Fruit fly (Drosophila melanogaster) whole organism, pupa: ENCODE data around the gene CG15047.

ENCODE experiments used
- CG10348 ChIP-seq: fragments of 200-800 bp; sonication (Bioruptor generic); IDR thresholded peaks from 2 replicates; pipeline ENCODE4 v1.3.6; 2022; ENCODE audit warnings: missing biosample characterization, missing genetic modification characterization
- CG12605 ChIP-seq: fragments of 200-800 bp; sonication (Bioruptor generic); IDR thresholded peaks from 2 replicates; pipeline ENCODE4 v1.3.6; 2022; ENCODE audit warnings: missing biosample characterization, missing genetic modification characterization
- CG13204 ChIP-seq: fragments of 200-800 bp; sonication (Bioruptor generic); optimal IDR thresholded peaks from 2 replicates; lab custom pipeline; 2018; ENCODE audit warnings: missing biosample characterization, mild to moderate bottlenecking, missing genetic modification characterization, moderate library complexity
- CG14655 ChIP-seq: fragments of 200-800 bp; sonication (Bioruptor generic); optimal IDR thresholded peaks from 3 replicates; lab custom pipeline; 2017; ENCODE audit warnings: mild to moderate bottlenecking, missing biosample characterization, missing genetic modification reagents, missing genetic modification characterization
- CG15710 ChIP-seq: fragments of 200-800 bp; sonication (Bioruptor generic); optimal IDR thresholded peaks from 2 replicates; lab custom pipeline; 2018; ENCODE audit warnings: missing biosample characterization, mild to moderate bottlenecking, missing genetic modification characterization, moderate library complexity
- CG17806 ChIP-seq: fragments of 200-800 bp; sonication (Bioruptor generic); optimal IDR thresholded peaks from 2 replicates; lab custom pipeline; 2018; ENCODE audit warnings: missing biosample characterization, mild to moderate bottlenecking, missing genetic modification characterization, moderate library complexity
- CG32121 ChIP-seq: fragments of 200-800 bp; sonication (Bioruptor generic); IDR thresholded peaks from 2 replicates; pipeline ENCODE4 v1.3.6; 2022; ENCODE audit warnings: missing biosample characterization, missing genetic modification characterization
- CG34367 ChIP-seq: fragments of 200-800 bp; sonication (Bioruptor generic); optimal IDR thresholded peaks from 2 replicates; lab custom pipeline; 2018; ENCODE audit warnings: missing biosample characterization, mild to moderate bottlenecking, missing genetic modification characterization
- CG4496 ChIP-seq: fragments of 200-800 bp; sonication (Bioruptor generic); IDR thresholded peaks from 3 replicates; pipeline ENCODE4 v1.3.6; 2022; ENCODE audit warnings: missing biosample characterization, missing genetic modification characterization
- CG8159 ChIP-seq: fragments of 200-800 bp; sonication (Bioruptor generic); optimal IDR thresholded peaks from 3 replicates; lab custom pipeline; 2018; ENCODE audit warnings: missing biosample characterization, mild to moderate bottlenecking, missing genetic modification characterization, moderate library complexity
- CG8301 ChIP-seq: fragments of 200-800 bp; sonication (Bioruptor generic); optimal IDR thresholded peaks from 2 replicates; lab custom pipeline; 2018; ENCODE audit warnings: missing biosample characterization, mild to moderate bottlenecking, missing genetic modification characterization
- CG9948 ChIP-seq: fragments of 200-800 bp; sonication (Bioruptor generic); optimal IDR thresholded peaks from 2 replicates; lab custom pipeline; 2018; ENCODE audit warnings: missing biosample characterization, mild to moderate bottlenecking, missing genetic modification characterization, moderate library complexity
- D1 ChIP-seq: fragments of 200-800 bp; sonication (Bioruptor generic); optimal IDR thresholded peaks from 2 replicates; lab custom pipeline; 2018; ENCODE audit warnings: missing biosample characterization, mild to moderate bottlenecking, missing genetic modification characterization, moderate library complexity
- EcR ChIP-seq: fragments of 200-800 bp; sonication (Bioruptor generic); optimal IDR thresholded peaks from 3 replicates; lab custom pipeline; 2019; ENCODE audit warnings: missing biosample characterization, missing genetic modification characterization, mild to moderate bottlenecking, moderate library complexity, missing genetic modification reagents
- Ets98B ChIP-seq: fragments of 200-800 bp; sonication (Bioruptor generic); IDR thresholded peaks from 2 replicates; pipeline ENCODE4 v1.3.6; 2022; ENCODE audit warnings: missing biosample characterization, missing genetic modification characterization
- Pif1A ChIP-seq: fragments of 200-800 bp; sonication (Bioruptor generic); optimal IDR thresholded peaks from 3 replicates; lab custom pipeline; 2016; ENCODE audit warnings: missing biosample characterization, missing genetic modification characterization
- Pif1B ChIP-seq: fragments of 200-800 bp; sonication (Bioruptor generic); optimal IDR thresholded peaks from 3 replicates; lab custom pipeline; 2016; ENCODE audit warnings: missing biosample characterization, missing genetic modification characterization
- Snoo ChIP-seq: fragments of 200-800 bp; sonication (Bioruptor generic); optimal IDR thresholded peaks from 3 replicates; lab custom pipeline; 2017; ENCODE audit warnings: missing biosample characterization, mild to moderate bottlenecking, missing genetic modification characterization, inconsistent platforms
- fd96Ca ChIP-seq: fragments of 200-800 bp; sonication (Bioruptor generic); IDR thresholded peaks from 3 replicates; pipeline ENCODE4 v1.3.6; 2022; ENCODE audit warnings: missing biosample characterization, missing genetic modification characterization
- gl ChIP-seq: fragments of 200-800 bp; sonication (Bioruptor generic); optimal IDR thresholded peaks from 2 replicates; lab custom pipeline; 2018; ENCODE audit warnings: missing biosample characterization, mild to moderate bottlenecking, missing genetic modification characterization
- rn ChIP-seq: fragments of 200-800 bp; sonication (Bioruptor generic); IDR thresholded peaks from 2 replicates; pipeline ENCODE4 v1.3.6; 2022; ENCODE audit warnings: missing biosample characterization, missing genetic modification characterization

Gene CG15047

DNA sequence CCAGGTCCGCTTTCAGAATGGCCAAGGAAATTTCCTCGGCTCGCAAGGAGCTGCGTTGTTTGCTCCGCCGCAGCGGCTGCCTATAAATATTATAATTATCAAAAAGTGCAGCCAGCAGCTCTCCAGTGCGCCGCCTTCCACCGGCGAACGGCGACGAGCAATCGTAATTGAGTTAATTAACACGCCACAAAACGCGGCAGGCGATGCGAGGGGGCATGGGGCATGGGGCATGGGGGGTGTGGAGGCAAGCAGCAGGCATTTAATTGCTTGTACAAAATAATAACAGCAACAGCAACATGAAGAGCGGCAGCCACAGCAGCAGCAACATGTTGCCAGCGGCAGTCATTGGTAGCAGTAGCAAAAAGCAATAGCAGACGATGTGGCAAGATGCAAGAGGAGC is 22.2 kb downstream of the CG15047 start:
- TF ChIP-seq D1 (tag; lab: Kevin White, UChicago) (no peak), CG13204 (GFP tag; lab: Kevin White, UChicago) (peak; percentile 85), Pif1B (GFP tag; lab: Kevin White, UChicago) (no peak)

DNA sequence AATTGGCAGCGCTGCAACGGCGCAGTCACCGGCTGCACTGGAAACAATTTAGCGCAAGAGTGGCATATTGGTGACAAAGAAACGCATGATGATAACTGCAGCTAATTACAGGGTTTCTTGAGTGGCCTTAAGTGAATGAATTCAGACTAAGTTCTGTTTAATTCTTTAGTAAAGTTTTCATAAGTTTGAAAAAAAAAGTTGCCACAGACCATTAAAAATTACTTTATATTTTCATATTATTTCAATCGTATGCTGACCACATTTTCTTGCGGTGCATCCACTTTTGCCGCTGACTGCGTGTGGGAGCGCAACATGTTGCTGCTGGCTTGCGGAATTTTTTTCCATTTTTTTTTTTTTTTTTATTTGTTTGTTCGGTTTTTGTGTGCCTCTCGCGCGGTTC is 24.0 kb downstream of the CG15047 start:
- TF ChIP-seq CG8301 (tag; lab: Kevin White, UChicago) (peak; percentile 76), D1 (tag; lab: Kevin White, UChicago) (peak; percentile 66), Pif1B (GFP tag; lab: Kevin White, UChicago) (peak; percentile 70), CG15710 (tag; lab: Kevin White, UChicago) (peak; percentile 77), Ets98B (GFP tag; lab: Robert Waterston, UW) (peak; percentile 64), CG12605 (peak; percentile 60), CG9948 (tag; lab: Kevin White, UChicago) (peak; percentile 79), CG17806 (tag; lab: Kevin White, UChicago) (peak; percentile 76), CG34367 (tag; lab: Kevin White, UChicago) (peak; percentile 52), CG8159 (tag; lab: Kevin White, UChicago) (peak; percentile 81), CG13204 (GFP tag; lab: Kevin White, UChicago) (no peak), Pif1A (GFP tag; lab: Kevin White, UChicago) (peak; percentile 83), CG32121 (GFP tag; lab: Robert Waterston, UW) (peak; percentile 77), CG10348 (GFP tag; lab: Robert Waterston, UW) (peak; percentile 51; the same call in 1 of the 2 replicates), CG14655 (peak; percentile 88), gl (peak; percentile 36), Snoo (peak; percentile 49), EcR (GFP tag; lab: Kevin White, UChicago) (no peak), fd96Ca (GFP tag; lab: Robert Waterston, UW) (peak; percentile 82), CG4496 (GFP tag; lab: Robert Waterston, UW) (peak; percentile 79), rn (0 out of 2 replicates have a peak, but pooled peaks have one; percentile 22)
- TF ChIP-seq, all 21 proteins: peak for 19

dm6 chrX:18554563-18554962 is 26.1 kb downstream of the CG15047 start:
- TF ChIP-seq CG9948 (tag; lab: Kevin White, UChicago) (peak; percentile 86), CG17806 (tag; lab: Kevin White, UChicago) (peak; percentile 87), Ets98B (GFP tag; lab: Robert Waterston, UW) (0 out of 2 replicates have a peak, but pooled peaks have one; percentile 11), CG4496 (GFP tag; lab: Robert Waterston, UW) (0 out of 3 replicates have a peak, but pooled peaks have one; percentile 51), CG14655 (peak; percentile 76), fd96Ca (GFP tag; lab: Robert Waterston, UW) (peak; percentile 62; the same call in 2 of the 3 replicates), Snoo (peak; percentile 66), CG8159 (tag; lab: Kevin White, UChicago) (peak; percentile 91), D1 (tag; lab: Kevin White, UChicago) (peak; percentile 75), EcR (GFP tag; lab: Kevin White, UChicago) (no peak), CG12605 (no peak), CG8301 (tag; lab: Kevin White, UChicago) (peak; percentile 51), gl (peak; percentile 67), CG34367 (tag; lab: Kevin White, UChicago) (peak; percentile 86), CG13204 (GFP tag; lab: Kevin White, UChicago) (peak; percentile 47), rn (peak; percentile 16; the same call in 1 of the 2 replicates), CG10348 (GFP tag; lab: Robert Waterston, UW) (peak; percentile 43; the same call in 1 of the 2 replicates), CG15710 (tag; lab: Kevin White, UChicago) (peak; percentile 91), Pif1A (GFP tag; lab: Kevin White, UChicago) (peak; percentile 83), CG32121 (GFP tag; lab: Robert Waterston, UW) (no peak), Pif1B (GFP tag; lab: Kevin White, UChicago) (peak; percentile 76)

DNA sequence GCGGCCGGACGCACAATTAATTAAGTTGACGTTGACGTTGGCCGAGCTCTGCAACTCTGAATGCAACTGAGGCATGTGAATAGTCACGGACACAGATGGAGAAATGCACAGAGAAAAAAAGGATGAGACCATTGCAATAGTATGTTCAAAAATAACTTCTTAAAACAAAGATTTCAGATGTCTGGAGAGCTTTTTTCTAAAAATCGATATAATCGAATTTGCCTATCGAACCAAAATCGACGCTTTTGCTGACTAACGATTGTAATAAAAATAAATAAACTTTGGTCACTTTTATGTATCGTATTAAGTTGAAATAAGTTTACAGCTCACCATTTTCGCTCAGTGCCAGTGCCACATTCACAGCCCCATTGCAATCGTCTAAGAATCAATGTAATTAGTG is 30.1 kb downstream of the CG15047 start:
- TF ChIP-seq CG13204 (GFP tag; lab: Kevin White, UChicago) = no peak
- peak; percentile 71 for TF ChIP-seq CG14655
- TF ChIP-seq CG8301 (tag; lab: Kevin White, UChicago) = peak; percentile 65
- no peak for TF ChIP-seq Pif1B (GFP tag; lab: Kevin White, UChicago)
- 0 out of 3 replicates have a peak, but pooled peaks have one; percentile 34 for TF ChIP-seq CG4496 (GFP tag; lab: Robert Waterston, UW)
- no peak for TF ChIP-seq CG10348 (GFP tag; lab: Robert Waterston, UW)
- no peak for TF ChIP-seq rn
- TF ChIP-seq D1 (tag; lab: Kevin White, UChicago) = no peak
- TF ChIP-seq Ets98B (GFP tag; lab: Robert Waterston, UW) = peak; percentile 46; the same call in 1 of the 2 replicates
- peak; percentile 31 for TF ChIP-seq CG34367 (tag; lab: Kevin White, UChicago)
- TF ChIP-seq CG9948 (tag; lab: Kevin White, UChicago) = peak; percentile 58
- TF ChIP-seq fd96Ca (GFP tag; lab: Robert Waterston, UW) = no peak; the same call in 2 of the 3 replicates
- TF ChIP-seq gl = no peak
- peak; percentile 42 for TF ChIP-seq CG15710 (tag; lab: Kevin White, UChicago)
- TF ChIP-seq EcR (GFP tag; lab: Kevin White, UChicago) = no peak
- TF ChIP-seq CG17806 (tag; lab: Kevin White, UChicago) = peak; percentile 44
- TF ChIP-seq CG32121 (GFP tag; lab: Robert Waterston, UW) = peak; percentile 36; the same call in 1 of the 2 replicates
- TF ChIP-seq Snoo = no peak
- no peak for TF ChIP-seq CG12605
- TF ChIP-seq Pif1A (GFP tag; lab: Kevin White, UChicago) = peak; percentile 26
- peak; percentile 54 for TF ChIP-seq CG8159 (tag; lab: Kevin White, UChicago)
- TF ChIP-seq, all 21 proteins: peak for 11

DNA sequence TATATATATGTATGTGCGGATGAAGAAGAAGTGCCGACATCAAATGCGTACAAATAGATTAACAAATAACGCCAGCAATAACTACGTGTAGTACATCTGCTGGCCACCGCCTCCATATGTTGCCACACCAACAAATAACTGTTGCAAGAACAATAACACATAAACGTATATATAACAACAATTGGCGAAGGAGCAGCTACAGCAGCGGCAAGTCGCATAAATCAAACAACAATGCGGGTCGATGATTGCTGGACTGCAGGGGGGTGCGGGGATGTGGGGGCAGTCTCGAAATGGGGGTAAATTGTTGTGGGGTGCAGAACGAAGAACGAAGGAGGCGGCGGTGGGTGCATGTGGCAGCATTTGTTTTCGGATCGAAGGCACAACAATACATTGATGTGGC is 32.1 kb downstream of the CG15047 start:
- TF ChIP-seq CG4496 (GFP tag; lab: Robert Waterston, UW) (no peak), CG15710 (tag; lab: Kevin White, UChicago) (no peak), CG12605 (no peak), D1 (tag; lab: Kevin White, UChicago) (no peak), CG10348 (GFP tag; lab: Robert Waterston, UW) (no peak), CG8159 (tag; lab: Kevin White, UChicago) (no peak), Pif1B (GFP tag; lab: Kevin White, UChicago) (no peak), CG32121 (GFP tag; lab: Robert Waterston, UW) (no peak)
